Fruit fly (Drosophila melanogaster): ENCODE data around the gene Pus10.

The Pus10 gene

DNA sequence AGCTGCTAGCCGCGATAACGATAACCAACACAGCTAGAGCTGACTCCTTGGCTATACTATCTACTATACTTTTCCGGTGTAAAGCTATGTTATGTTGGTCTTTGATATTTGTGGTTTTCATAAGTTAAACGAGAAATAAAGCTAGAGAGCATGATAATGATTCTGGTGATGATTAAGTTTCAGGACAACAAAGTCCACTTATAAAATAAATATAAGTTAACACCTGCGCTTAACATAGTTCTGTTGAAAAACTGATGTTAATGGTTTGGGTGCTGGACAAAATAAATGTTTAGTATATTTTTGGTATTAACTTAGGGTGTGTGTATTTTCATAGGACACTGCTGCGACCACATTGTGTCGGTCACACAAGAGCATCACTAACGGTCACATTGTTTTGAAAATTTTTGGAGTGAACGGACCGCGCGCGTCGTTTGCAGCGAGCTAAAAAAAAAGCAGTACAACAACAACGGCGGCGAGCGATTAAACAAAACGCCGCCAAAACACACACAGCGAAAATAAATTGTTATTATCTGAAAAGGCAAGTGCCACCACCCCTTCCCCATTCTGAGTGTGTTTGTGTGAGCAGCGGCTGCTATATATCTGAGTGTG is 3.6 kb upstream of the Pus10 start, which contains the start of the genes CG33635 and spen (continued):
- peak; percentile 18 for TF ChIP-seq Fer3 (tag; optimal IDR thresholded peaks at IDR 0.05)
- peak; percentile 48 for TF ChIP-seq CG18599 (GFP tag; optimal IDR thresholded peaks at IDR 0.05)
- no peak for TF ChIP-seq Dbx (GFP tag; IDR thresholded peaks at IDR 0.05)
- no peak for TF ChIP-seq wor (GFP tag; IDR thresholded peaks at IDR 0.05)
- no peak for TF ChIP-seq Hr39 (optimal IDR thresholded peaks at IDR 0.05)
- peak; percentile 49 for TF ChIP-seq corto (GFP tag; optimal IDR thresholded peaks at IDR 0.05)
- TF ChIP-seq wdn (GFP tag; IDR thresholded peaks at IDR 0.05), result no peak
- no peak for TF ChIP-seq emc (GFP tag; optimal IDR thresholded peaks at IDR 0.05)
- no peak for TF ChIP-seq fru (optimal IDR thresholded peaks at IDR 0.05)
- no peak for TF ChIP-seq CG16813 (GFP tag; IDR thresholded peaks at IDR 0.05; ENCODE audit: partially characterized antibody)
- TF ChIP-seq sug (tag; optimal IDR thresholded peaks at IDR 0.05), result peak; percentile 51
- peak; percentile 51 for TF ChIP-seq ERR (GFP tag; optimal IDR thresholded peaks at IDR 0.05)
- peak; percentile 97 for TF ChIP-seq gfzf (GFP tag; optimal IDR thresholded peaks at IDR 0.05)
- no peak for TF ChIP-seq da (GFP tag; optimal IDR thresholded peaks at IDR 0.05)
- TF ChIP-seq CG12769 (tag; optimal IDR thresholded peaks at IDR 0.05), result peak; percentile 35
- no peak for TF ChIP-seq CG10959 (GFP tag; IDR thresholded peaks at IDR 0.05)
- no peak for TF ChIP-seq CG31441 (GFP tag; IDR thresholded peaks at IDR 0.05)
- TF ChIP-seq Drgx (GFP tag; IDR thresholded peaks at IDR 0.05), result no peak
- TF ChIP-seq CrebB (tag; optimal IDR thresholded peaks at IDR 0.05), result peak; percentile 58
- TF ChIP-seq lbe (GFP tag; optimal IDR thresholded peaks at IDR 0.05), result peak; percentile 61
- no peak for TF ChIP-seq CG8478 (optimal IDR thresholded peaks at IDR 0.05)
- TF ChIP-seq dysf (GFP tag; IDR thresholded peaks at IDR 0.05), result no peak
- TF ChIP-seq CG3995 (GFP tag; optimal IDR thresholded peaks at IDR 0.05), result no peak
- no peak for TF ChIP-seq cas (GFP tag; IDR thresholded peaks at IDR 0.05)
- no peak for TF ChIP-seq esg (GFP tag; conservative IDR thresholded peaks at IDR 0.05)
- TF ChIP-seq Meics (GFP tag; optimal IDR thresholded peaks at IDR 0.05), result peak; percentile 22
- peak; percentile 23 for TF ChIP-seq PHDP (tag; optimal IDR thresholded peaks at IDR 0.05)
- TF ChIP-seq salm (tag; optimal IDR thresholded peaks at IDR 0.05), result peak; percentile 53
- TF ChIP-seq Dref (GFP tag; IDR thresholded peaks at IDR 0.05), result no peak
- TF ChIP-seq pfk (GFP tag; optimal IDR thresholded peaks at IDR 0.05), result peak; percentile 51
- TF ChIP-seq CG7987 (GFP tag; optimal IDR thresholded peaks at IDR 0.05), result peak; percentile 58
- TF ChIP-seq CG6272 (GFP tag; IDR thresholded peaks at IDR 0.05), result no peak
- TF ChIP-seq ems (GFP tag; optimal IDR thresholded peaks at IDR 0.05), result peak; percentile 37
- TF ChIP-seq CG11247 (GFP tag; IDR thresholded peaks at IDR 0.05), result no peak
- no peak for TF ChIP-seq Dip2 (GFP tag; IDR thresholded peaks at IDR 0.05)
- no peak for TF ChIP-seq hbn (GFP tag; IDR thresholded peaks at IDR 0.05; ENCODE audit: partially characterized antibody)
- peak; percentile 97 for TF ChIP-seq pzg (GFP tag; optimal IDR thresholded peaks at IDR 0.05)
- TF ChIP-seq Camta (GFP tag; optimal IDR thresholded peaks at IDR 0.05), result no peak
- TF ChIP-seq trh (GFP tag; optimal IDR thresholded peaks at IDR 0.05), result no peak
- no peak for TF ChIP-seq gcm2 (GFP tag; optimal IDR thresholded peaks at IDR 0.05)
- no peak for TF ChIP-seq tll (GFP tag; optimal IDR thresholded peaks at IDR 0.05)
- peak; percentile 47 for TF ChIP-seq HmgD (GFP tag; optimal IDR thresholded peaks at IDR 0.05)
- peak; percentile 13 for TF ChIP-seq CG4617 (GFP tag; optimal IDR thresholded peaks at IDR 0.05; ENCODE audit: borderline replicate concordance)
- TF ChIP-seq aop (GFP tag; IDR thresholded peaks at IDR 0.05), result no peak
- TF ChIP-seq Vsx1 (GFP tag; optimal IDR thresholded peaks at IDR 0.05), result no peak
- peak; percentile 65 for TF ChIP-seq CG33213 (GFP tag; optimal IDR thresholded peaks at IDR 0.05)
- TF ChIP-seq gcm (GFP tag; optimal IDR thresholded peaks at IDR 0.05), result no peak
- TF ChIP-seq CG17802 (tag; optimal IDR thresholded peaks at IDR 0.05), result no peak
- no peak for TF ChIP-seq CG4820 (GFP tag; optimal IDR thresholded peaks at IDR 0.05)
- TF ChIP-seq nerfin-1 (tag; optimal IDR thresholded peaks at IDR 0.05), result peak; percentile 47
- no peak for TF ChIP-seq Six4 (GFP tag; optimal IDR thresholded peaks at IDR 0.05)
- TF ChIP-seq pum (GFP tag; optimal IDR thresholded peaks at IDR 0.05), result no peak

Measured in whole organism, embryonic.